Worm (Caenorhabditis elegans) whole organism, young adult: ENCODE data around the gene mmcm-1.
A peak's percentile ranks its signal among the peaks of the same experiment; 100 is the strongest.

Experiments
- C06A6.2 ChIP-seq: fragments of 200-800 bp; sonication (Bioruptor generic); conservative IDR thresholded peaks from 2 replicates; pipeline ENCODE4 v1.3.6; 2022; ENCODE audit warnings: missing genetic modification characterization, missing compliant biosample characterization
- C17E4.6 ChIP-seq: fragments of 200-800 bp; sonication (Bioruptor generic); IDR thresholded peaks from 2 replicates; pipeline ENCODE4 v1.3.6; 2022; ENCODE audit warnings: missing genetic modification reagents, missing genetic modification characterization, missing compliant biosample characterization
- D2030.7 ChIP-seq: fragments of 200-800 bp; sonication (Bioruptor generic); IDR thresholded peaks from 2 replicates; pipeline ENCODE4 v1.3.6; 2022; ENCODE audit warnings: missing genetic modification reagents, missing genetic modification characterization, missing compliant biosample characterization
- F52B5.7 ChIP-seq: sonication (generic microtip); optimal IDR thresholded peaks from 2 replicates; lab custom pipeline; 2016; ENCODE audit warnings: mild to moderate bottlenecking, missing genetic modification characterization, missing compliant biosample characterization
- F55B11.4 ChIP-seq: sonication (generic microtip); optimal IDR thresholded peaks from 2 replicates; lab custom pipeline; 2016; ENCODE audit warnings: missing compliant biosample characterization, missing genetic modification characterization, borderline replicate concordance; ENCODE audit not compliant: insufficient read depth
- K11D2.4 ChIP-seq: fragments of 200-800 bp; sonication (Bioruptor generic); IDR thresholded peaks from 2 replicates; pipeline ENCODE4 v1.3.6; 2022; ENCODE audit warnings: missing genetic modification reagents, missing genetic modification characterization, missing compliant biosample characterization
- T07F8.4 ChIP-seq: sonication (generic microtip); optimal IDR thresholded peaks from 2 replicates; lab custom pipeline; 2016; ENCODE audit warnings: mild to moderate bottlenecking, missing genetic modification characterization, moderate library complexity, missing compliant biosample characterization
- T26A5.8 ChIP-seq: sonication (generic microtip); optimal IDR thresholded peaks from 2 replicates; lab custom pipeline; 2016; ENCODE audit warnings: missing genetic modification characterization, missing compliant biosample characterization
- ama-1 ChIP-seq, 3 experiments: fragments of 150-350 bp in 1 of 3; sonication (generic microtip) in 2 of 3; optimal IDR thresholded peaks; 2 replicates each; lab custom pipeline; 2014 to 2018; ENCODE audit warnings: missing biosample characterization in 2 of 3, missing genetic modification characterization in 2 of 3, missing genetic modification reagents in 2 of 3
- aptf-3 ChIP-seq: fragments of 200-800 bp; sonication (Bioruptor generic); IDR thresholded peaks from 2 replicates; pipeline ENCODE4 v1.3.6; 2022; ENCODE audit warnings: missing genetic modification characterization, missing compliant biosample characterization
- atf-7 ChIP-seq: sonication (generic microtip); optimal IDR thresholded peaks from 2 replicates; lab custom pipeline; 2017; ENCODE audit warnings: mild to moderate bottlenecking, missing genetic modification characterization, missing compliant biosample characterization
- attf-6 ChIP-seq: fragments of 200-800 bp; sonication (Bioruptor generic); IDR thresholded peaks from 2 replicates; pipeline ENCODE4 v1.3.6; 2022; ENCODE audit warnings: missing genetic modification reagents, missing genetic modification characterization, missing compliant biosample characterization
- cebp-1 ChIP-seq, 2 experiments: fragments of 200-800 bp in 1 of 2; sonication (Bioruptor generic) in 1 of 2; sonication (generic microtip) in 1 of 2; IDR thresholded peaks in 1 of 2; optimal IDR thresholded peaks in 1 of 2; 2 replicates each; pipeline versions ENCODE4 v1.3.6 to Lab custom; 2017 to 2022; ENCODE audit warnings: missing compliant biosample characterization in 2 of 2, missing genetic modification characterization in 2 of 2, mild to moderate bottlenecking in 1 of 2, missing genetic modification reagents in 1 of 2, moderate library complexity in 1 of 2
- ceh-100 ChIP-seq: fragments of 200-800 bp; sonication (Bioruptor generic); IDR thresholded peaks from 2 replicates; pipeline ENCODE4 v1.3.6; 2022; ENCODE audit warnings: missing genetic modification reagents, missing genetic modification characterization, missing compliant biosample characterization
- ceh-27 ChIP-seq: fragments of 200-800 bp; sonication (Bioruptor generic); optimal IDR thresholded peaks from 2 replicates; lab custom pipeline; 2018; ENCODE audit warnings: mild to moderate bottlenecking, missing genetic modification characterization, moderate library complexity, missing compliant biosample characterization
- ceh-58 ChIP-seq: fragments of 200-800 bp; sonication (Bioruptor generic); IDR thresholded peaks from 2 replicates; pipeline ENCODE4 v1.3.6; 2022; ENCODE audit warnings: missing genetic modification characterization, missing compliant biosample characterization
- ceh-79 ChIP-seq: sonication (generic microtip); optimal IDR thresholded peaks from 2 replicates; lab custom pipeline; 2017; ENCODE audit warnings: mild to moderate bottlenecking, missing genetic modification characterization, missing compliant biosample characterization
- chd-7 ChIP-seq: sonication (generic microtip); optimal IDR thresholded peaks from 2 replicates; lab custom pipeline; 2016; ENCODE audit warnings: mild to moderate bottlenecking, missing genetic modification characterization, moderate library complexity, missing compliant biosample characterization
- die-1 ChIP-seq: sonication (generic microtip); optimal IDR thresholded peaks from 2 replicates; lab custom pipeline; 2016; ENCODE audit warnings: missing genotype, mild to moderate bottlenecking, missing genetic modification characterization, missing compliant biosample characterization
- ekl-4 ChIP-seq: fragments of 200-800 bp; sonication (Bioruptor generic); IDR thresholded peaks from 2 replicates; pipeline ENCODE4 v1.3.6; 2022; ENCODE audit warnings: missing genetic modification reagents, missing genetic modification characterization, missing compliant biosample characterization
- ets-4 ChIP-seq: fragments of 200-800 bp; sonication (Bioruptor generic); optimal IDR thresholded peaks from 2 replicates; lab custom pipeline; 2018; ENCODE audit warnings: mild to moderate bottlenecking, missing genetic modification characterization, missing compliant biosample characterization
- him-1 ChIP-seq: sonication (generic microtip); optimal IDR thresholded peaks from 2 replicates; lab custom pipeline; 2016; ENCODE audit warnings: missing genotype, missing genetic modification reagents, missing genetic modification characterization, missing compliant biosample characterization
- hlh-26 ChIP-seq: fragments of 200-800 bp; sonication (Bioruptor generic); conservative IDR thresholded peaks from 2 replicates; pipeline ENCODE4 v1.3.6; 2022; ENCODE audit warnings: missing genetic modification reagents, missing genetic modification characterization, missing compliant biosample characterization
- hmg-1.2 ChIP-seq: fragments of 200-800 bp; sonication (Bioruptor generic); IDR thresholded peaks from 2 replicates; pipeline ENCODE4 v1.3.6; 2022; ENCODE audit warnings: missing genetic modification reagents, missing genetic modification characterization, missing compliant biosample characterization
- lag-1 ChIP-seq: fragments of 200-800 bp; sonication (Bioruptor generic); IDR thresholded peaks from 2 replicates; pipeline ENCODE4 v1.3.6; 2022; ENCODE audit warnings: missing genetic modification reagents, missing genetic modification characterization, missing compliant biosample characterization
- lin-54 ChIP-seq: fragments of 200-800 bp; sonication (Bioruptor generic); optimal IDR thresholded peaks from 2 replicates; lab custom pipeline; 2018; ENCODE audit warnings: mild to moderate bottlenecking, missing genetic modification characterization, missing compliant biosample characterization
- madf-3 ChIP-seq: fragments of 200-800 bp; sonication (Bioruptor generic); IDR thresholded peaks from 2 replicates; pipeline ENCODE4 v1.3.6; 2022; ENCODE audit warnings: missing genetic modification reagents, missing genetic modification characterization, missing compliant biosample characterization
- mes-4 ChIP-seq: sonication (generic microtip); optimal IDR thresholded peaks from 2 replicates; lab custom pipeline; 2016; ENCODE audit warnings: missing genotype, missing genetic modification characterization, missing compliant biosample characterization
- mxl-1 ChIP-seq: sonication (generic microtip); optimal IDR thresholded peaks from 2 replicates; lab custom pipeline; 2016; ENCODE audit warnings: missing genetic modification characterization, missing compliant biosample characterization
- nfya-1 ChIP-seq: sonication (generic microtip); optimal IDR thresholded peaks from 2 replicates; lab custom pipeline; 2017; ENCODE audit warnings: antibody characterized with exemption, missing compliant biosample characterization, missing genetic modification characterization, borderline replicate concordance; ENCODE audit not compliant: insufficient read depth
- nfyb-1 ChIP-seq: fragments of 200-800 bp; sonication (Bioruptor generic); IDR thresholded peaks from 2 replicates; pipeline ENCODE4 v1.3.6; 2022; ENCODE audit warnings: missing genetic modification reagents, missing genetic modification characterization, missing compliant biosample characterization
- nhr-179 ChIP-seq: sonication (generic microtip); optimal IDR thresholded peaks from 2 replicates; lab custom pipeline; 2016; ENCODE audit warnings: mild to moderate bottlenecking, missing genetic modification characterization, missing compliant biosample characterization
- nhr-80 ChIP-seq: sonication (generic microtip); optimal IDR thresholded peaks from 2 replicates; lab custom pipeline; 2016; ENCODE audit warnings: missing genetic modification characterization, missing compliant biosample characterization
- pbrm-1 ChIP-seq: fragments of 200-800 bp; sonication (Bioruptor generic); IDR thresholded peaks from 2 replicates; pipeline ENCODE4 v1.3.6; 2022; ENCODE audit warnings: missing genetic modification reagents, missing genetic modification characterization, missing compliant biosample characterization
- pha-4 ChIP-seq: fragments of 150-350 bp; sonication (generic microtip); optimal IDR thresholded peaks from 2 replicates; lab custom pipeline; 2014; ENCODE audit warnings: missing biosample characterization, missing genetic modification reagents, missing genetic modification characterization
- rcor-1 ChIP-seq: fragments of 200-800 bp; sonication (Bioruptor generic); IDR thresholded peaks from 2 replicates; pipeline ENCODE4 v1.3.6; 2022; ENCODE audit warnings: missing genetic modification reagents, missing genetic modification characterization, missing compliant biosample characterization
- sdz-38 ChIP-seq: sonication (generic microtip); optimal IDR thresholded peaks from 2 replicates; lab custom pipeline; 2016; ENCODE audit warnings: missing genotype, missing genetic modification characterization, missing compliant biosample characterization
- snpc-1.1 ChIP-seq: sonication (generic microtip); optimal IDR thresholded peaks from 2 replicates; lab custom pipeline; 2017; ENCODE audit warnings: missing genetic modification characterization, mild to moderate bottlenecking, missing compliant biosample characterization, antibody characterized with exemption, moderate library complexity, missing genotype, missing genetic modification reagents; ENCODE audit not compliant: insufficient read depth
- snpc-1.3 ChIP-seq: sonication (generic microtip); optimal IDR thresholded peaks from 2 replicates; lab custom pipeline; 2017; ENCODE audit warnings: missing genetic modification characterization, mild to moderate bottlenecking, missing compliant biosample characterization, antibody characterized with exemption, moderate library complexity, missing genotype, missing genetic modification reagents; ENCODE audit not compliant: insufficient read depth
- snpc-3.4 ChIP-seq: sonication (generic microtip); optimal IDR thresholded peaks from 2 replicates; lab custom pipeline; 2017; ENCODE audit warnings: missing genetic modification characterization, mild to moderate bottlenecking, missing compliant biosample characterization, antibody characterized with exemption, moderate library complexity, missing genotype, missing genetic modification reagents
- tbp1 ChIP-seq: fragments of 200-800 bp; sonication (Bioruptor generic); optimal IDR thresholded peaks from 2 replicates; lab custom pipeline; 2018; ENCODE audit warnings: mild to moderate bottlenecking, missing genetic modification characterization, missing compliant biosample characterization
- unc-130 ChIP-seq: sonication (generic microtip); optimal IDR thresholded peaks from 2 replicates; lab custom pipeline; 2016; ENCODE audit warnings: missing genetic modification reagents, missing genetic modification characterization, missing compliant biosample characterization
- ztf-28 ChIP-seq: fragments of 200-800 bp; sonication (Bioruptor generic); IDR thresholded peaks from 2 replicates; pipeline ENCODE4 v1.3.6; 2022; ENCODE audit warnings: missing genetic modification reagents, missing genetic modification characterization, missing compliant biosample characterization

The mmcm-1 gene

DNA sequence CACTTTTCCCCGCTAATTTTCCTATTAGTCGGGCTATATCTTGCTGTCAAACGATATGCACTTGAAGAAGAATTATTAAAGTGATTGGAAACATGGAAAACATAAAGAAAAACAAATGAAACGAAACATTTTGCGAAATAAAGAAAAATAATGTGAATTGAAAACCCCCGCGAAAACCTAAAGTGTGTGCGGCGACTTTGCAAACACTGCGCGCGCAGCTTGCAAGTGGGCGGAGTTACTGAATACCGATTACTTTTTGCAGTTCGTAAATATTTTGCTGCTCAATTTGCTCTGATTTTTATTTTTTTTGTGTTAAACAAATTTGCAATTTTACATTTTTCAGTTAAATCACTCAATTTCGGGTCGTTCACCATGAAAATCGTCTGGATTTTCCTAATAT, 9.1 kb upstream of the mmcm-1 start, which contains the start of gene ccdc-47 (continued):
- TF ChIP-seq mxl-1 = no peak
- TF ChIP-seq ceh-27 = peak; percentile 37
- no peak for TF ChIP-seq lag-1 (GFP tag; lab: Robert Waterston, UW)
- TF ChIP-seq cebp-1 (GFP tag; IDR thresholded peaks at IDR 0.05; lab: Robert Waterston, UW) = no peak
- peak; percentile 69 for TF ChIP-seq cebp-1 (tag; optimal IDR thresholded peaks at IDR 0.05; lab: Kevin White, UChicago)
- TF ChIP-seq nfya-1 (tag; lab: Kevin White, UChicago) = no peak
- no peak for TF ChIP-seq ama-1 (optimal IDR thresholded peaks at IDR 0.05; lab: Kevin White, UChicago)
- no peak for TF ChIP-seq ama-1 (GFP tag; optimal IDR thresholded peaks at IDR 0.05; lab: Kevin White, UChicago)
- no peak for TF ChIP-seq him-1 (tag; lab: Kevin White, UChicago)
- TF ChIP-seq ceh-79 (tag; lab: Kevin White, UChicago) = no peak
- TF ChIP-seq ceh-100 (GFP tag; lab: Robert Waterston, UW) = 0 out of 2 replicates have a peak, but pooled peaks have one; percentile 32
- TF ChIP-seq C06A6.2 (GFP tag; lab: Robert Waterston, UW) = 0 out of 2 replicates have a peak, but pooled peaks have one; percentile 31
- TF ChIP-seq ekl-4 = no peak
- TF ChIP-seq lin-54 (GFP tag; lab: Kevin White, UChicago) = peak; percentile 50
- no peak for TF ChIP-seq die-1
- TF ChIP-seq snpc-1.3 (tag; lab: Kevin White, UChicago) = peak; percentile 73
- TF ChIP-seq snpc-3.4 (tag; lab: Kevin White, UChicago) = peak; percentile 60
- TF ChIP-seq nhr-80 (tag; lab: Kevin White, UChicago) = no peak
- no peak for TF ChIP-seq atf-7 (tag; lab: Kevin White, UChicago)
- TF ChIP-seq T26A5.8 (tag; lab: Kevin White, UChicago) = no peak
- no peak for TF ChIP-seq hlh-26
- no peak for TF ChIP-seq F52B5.7
- TF ChIP-seq attf-6 (GFP tag; lab: Robert Waterston, UW) = no peak
- no peak for TF ChIP-seq aptf-3 (GFP tag; lab: Robert Waterston, UW)
- TF ChIP-seq T07F8.4 (tag; lab: Kevin White, UChicago) = no peak
- no peak for TF ChIP-seq unc-130 (GFP tag; lab: Kevin White, UChicago)
- TF ChIP-seq C17E4.6 (GFP tag; lab: Robert Waterston, UW) = no peak
- no peak for TF ChIP-seq K11D2.4 (GFP tag; lab: Robert Waterston, UW)
- peak; percentile 17 for TF ChIP-seq tbp1 (GFP tag; lab: Kevin White, UChicago)
- TF ChIP-seq snpc-1.1 (tag; lab: Kevin White, UChicago) = peak; percentile 58
- no peak for TF ChIP-seq nhr-179 (tag; lab: Kevin White, UChicago)
- peak; percentile 60; the same call in 1 of the 2 replicates for TF ChIP-seq pbrm-1 (GFP tag; lab: Robert Waterston, UW)
- no peak for TF ChIP-seq F55B11.4 (tag; lab: Kevin White, UChicago)
- TF ChIP-seq ceh-58 = no peak
- peak; percentile 46; the same call in 1 of the 2 replicates for TF ChIP-seq D2030.7 (GFP tag; lab: Robert Waterston, UW)
- TF ChIP-seq hmg-1.2 = peak; percentile 41; the same call in 1 of the 2 replicates
- TF ChIP-seq chd-7 (tag; lab: Kevin White, UChicago) = no peak

DNA sequence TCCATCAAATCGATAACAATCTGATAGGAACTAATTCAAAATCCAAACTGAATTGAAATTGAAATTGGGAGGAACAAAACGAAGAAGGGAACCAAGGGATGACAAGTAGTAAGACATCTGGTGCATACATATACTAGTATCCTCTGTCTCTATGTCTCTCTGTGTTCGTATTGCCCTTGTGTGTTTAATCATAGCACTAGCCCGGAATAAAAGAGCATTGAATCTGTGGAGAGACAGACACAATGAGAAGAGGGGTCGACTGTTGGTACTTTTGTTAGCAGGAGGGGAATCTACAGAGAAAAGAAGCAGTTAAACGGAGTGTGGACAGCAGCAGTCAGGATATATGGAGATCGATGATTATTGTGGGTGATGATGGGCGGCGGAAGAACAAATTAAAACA, 8.2 kb upstream of the mmcm-1 start:
- no peak for TF ChIP-seq madf-3 (GFP tag; lab: Robert Waterston, UW)
- TF ChIP-seq ceh-58 = no peak
- TF ChIP-seq ets-4 = no peak
- TF ChIP-seq nfyb-1 (GFP tag; lab: Robert Waterston, UW) = 0 out of 2 replicates have a peak, but pooled peaks have one; percentile 31
- no peak for TF ChIP-seq sdz-38
- no peak for TF ChIP-seq rcor-1 (GFP tag; lab: Robert Waterston, UW)
- no peak for TF ChIP-seq pha-4 (tag; lab: Kevin White, UChicago)
- no peak for TF ChIP-seq F52B5.7
- TF ChIP-seq C06A6.2 (GFP tag; lab: Robert Waterston, UW) = no peak
- TF ChIP-seq nhr-80 (tag; lab: Kevin White, UChicago) = no peak
- no peak for TF ChIP-seq mes-4 (tag; lab: Kevin White, UChicago)
- TF ChIP-seq ztf-28 (GFP tag; lab: Robert Waterston, UW) = no peak
- TF ChIP-seq K11D2.4 (GFP tag; lab: Robert Waterston, UW) = no peak
- peak; percentile 63; the same call in 1 of the 2 replicates for TF ChIP-seq hmg-1.2
- no peak for TF ChIP-seq snpc-3.4 (tag; lab: Kevin White, UChicago)
- no peak for TF ChIP-seq F55B11.4 (tag; lab: Kevin White, UChicago)
